Fruit fly (Drosophila melanogaster) whole organism, adult: ENCODE measurements around the gene CG7730.

Experiments used
- CG11617 ChIP-seq: fragments of 200-800 bp; sonication (Bioruptor generic); optimal IDR thresholded peaks from 2 replicates; lab custom pipeline; 2017; ENCODE audit warnings: mild to moderate bottlenecking, missing biosample characterization, missing genetic modification reagents, missing genetic modification characterization
- CG1620 ChIP-seq: fragments of 200-800 bp; sonication (Bioruptor generic); optimal IDR thresholded peaks from 2 replicates; lab custom pipeline; 2016; ENCODE audit warnings: missing biosample characterization, missing genetic modification characterization
- CG33017 ChIP-seq: fragments of 200-800 bp; sonication (Bioruptor generic); optimal IDR thresholded peaks from 2 replicates; lab custom pipeline; 2018; ENCODE audit warnings: missing biosample characterization, mild to moderate bottlenecking, missing genetic modification characterization, moderate library complexity
- CG7045 ChIP-seq: fragments of 200-800 bp; sonication (Bioruptor generic); optimal IDR thresholded peaks from 2 replicates; lab custom pipeline; 2017; ENCODE audit warnings: missing biosample characterization, mild to moderate bottlenecking, missing genetic modification characterization
- Crg-1 ChIP-seq: fragments of 200-800 bp; sonication (Bioruptor generic); optimal IDR thresholded peaks from 2 replicates; lab custom pipeline; 2016; ENCODE audit warnings: missing biosample characterization, missing genetic modification characterization
- Hr96 ChIP-seq: fragments of 200-800 bp; sonication (Bioruptor generic); optimal IDR thresholded peaks from 2 replicates; lab custom pipeline; 2016; ENCODE audit warnings: missing biosample characterization, missing genetic modification characterization
- Mnt ChIP-seq: fragments of 200-800 bp; sonication (Bioruptor generic); optimal IDR thresholded peaks from 2 replicates; lab custom pipeline; 2016; ENCODE audit warnings: missing biosample characterization, mild to moderate bottlenecking, missing genetic modification characterization
- bab1 ChIP-seq: fragments of 200-800 bp; sonication (Bioruptor generic); optimal IDR thresholded peaks from 3 replicates; lab custom pipeline; 2019; ENCODE audit warnings: missing biosample characterization, mild to moderate bottlenecking, missing genetic modification characterization, moderate library complexity
- kay ChIP-seq: fragments of 200-800 bp; sonication (Bioruptor generic); peaks from one replicate; lab custom pipeline; 2016; ENCODE audit warnings: missing biosample characterization, missing genetic modification characterization, borderline replicate concordance
- ovo ChIP-seq: fragments of 200-800 bp; sonication (Bioruptor generic); optimal IDR thresholded peaks from 2 replicates; lab custom pipeline; 2016; ENCODE audit warnings: missing biosample characterization, missing genetic modification characterization
- toe ChIP-seq: fragments of 200-800 bp; sonication (Bioruptor generic); optimal IDR thresholded peaks from 2 replicates; lab custom pipeline; 2016; ENCODE audit warnings: missing biosample characterization, missing genetic modification characterization

DNA sequence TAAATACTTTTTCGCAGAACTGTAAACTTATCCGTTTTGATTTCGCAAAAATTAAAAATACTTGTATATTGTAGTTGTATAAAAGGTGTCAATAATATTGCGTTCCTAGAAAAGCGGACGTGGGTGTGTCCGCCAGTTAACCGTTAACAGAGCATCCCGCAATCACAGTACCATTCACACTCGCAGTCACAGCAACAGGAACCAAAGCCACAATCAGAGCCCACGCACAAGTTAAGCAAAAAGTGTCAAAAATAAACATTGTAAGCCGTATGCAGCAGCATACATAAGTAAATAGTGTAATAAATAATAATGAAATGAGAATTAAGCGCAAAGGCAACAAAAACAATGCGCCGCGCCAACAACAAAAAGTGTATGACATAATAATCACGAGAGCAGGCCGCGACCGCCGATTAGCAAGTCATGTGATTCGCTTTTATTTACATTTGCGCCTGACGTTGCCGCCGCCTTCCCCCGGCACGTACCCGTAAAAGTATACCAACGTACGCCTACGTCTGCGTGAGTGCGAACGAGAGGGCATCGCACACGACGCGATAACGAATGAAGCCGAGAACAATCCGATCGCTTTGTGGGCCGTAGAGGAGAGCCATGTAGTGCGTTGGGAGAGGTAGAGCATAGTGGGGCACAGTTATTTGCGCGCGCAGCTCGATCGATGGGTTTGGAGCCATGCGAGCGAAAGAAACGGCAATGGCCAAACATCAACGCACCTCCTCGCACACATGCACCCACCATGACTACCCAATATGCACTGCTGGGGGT, 17.4 kb upstream of the CG7730 start:
- TF ChIP-seq ovo (GFP tag; lab: Kevin White, UChicago) (peak; percentile 82), kay (GFP tag; lab: Kevin White, UChicago) (no peak), CG33017 (tag; lab: Kevin White, UChicago) (peak; percentile 69), Crg-1 (GFP tag; lab: Kevin White, UChicago) (peak; percentile 2), CG1620 (GFP tag; lab: Kevin White, UChicago) (peak; percentile 17), CG7045 (peak; percentile 53), CG11617 (GFP tag; lab: Kevin White, UChicago) (peak; percentile 28), Hr96 (peak; percentile 78), Mnt (GFP tag; lab: Kevin White, UChicago) (peak; percentile 92), toe (GFP tag; lab: Kevin White, UChicago) (no peak), bab1 (GFP tag; lab: Kevin White, UChicago) (peak; percentile 74)
